Worm (Caenorhabditis elegans) whole organism, L1 larva: ENCODE measurements around the gene laf-1.

Source experiments
- C04F5.9 ChIP-seq: sonication (generic microtip); optimal IDR thresholded peaks from 2 replicates; lab custom pipeline; 2016; ENCODE audit warnings: missing genetic modification characterization, missing compliant biosample characterization
- C34B4.2 ChIP-seq: sonication (generic microtip); optimal IDR thresholded peaks from 2 replicates; lab custom pipeline; 2017; ENCODE audit warnings: mild to moderate bottlenecking, missing genetic modification characterization, missing compliant biosample characterization
- F16B12.6 ChIP-seq: fragments of 150-350 bp; optimal IDR thresholded peaks from 2 replicates; lab custom pipeline; 2014; ENCODE audit warnings: missing biosample characterization, missing genetic modification characterization
- ama-1 ChIP-seq: fragments of 150-350 bp; optimal IDR thresholded peaks from 2 replicates; lab custom pipeline; 2014
- blmp-1 ChIP-seq: fragments of 150-350 bp; optimal IDR thresholded peaks from 2 replicates; lab custom pipeline; 2014; ENCODE audit warnings: missing biosample characterization, missing genetic modification characterization
- ceh-90 ChIP-seq: sonication (generic microtip); optimal IDR thresholded peaks from 2 replicates; lab custom pipeline; 2016; ENCODE audit warnings: missing genetic modification characterization, missing compliant biosample characterization
- dsc-1 ChIP-seq: sonication (generic microtip); optimal IDR thresholded peaks from 2 replicates; lab custom pipeline; 2016; ENCODE audit warnings: mild to moderate bottlenecking, missing genetic modification characterization, missing compliant biosample characterization
- efl-1 ChIP-seq, 4 experiments: fragments of 150-350 bp; optimal IDR thresholded peaks in 3 of 4; peaks in 1 of 4; 1 replicate in 1 of 4; 2 replicates in 3 of 4; lab custom pipeline; 2014; ENCODE audit warnings: missing biosample characterization in 2 of 4, missing genetic modification characterization in 2 of 4, missing genetic modification reagents in 2 of 4
- elt-2 ChIP-seq: sonication (generic microtip); optimal IDR thresholded peaks from 2 replicates; lab custom pipeline; 2016; ENCODE audit warnings: missing genetic modification characterization, mild to moderate bottlenecking, inconsistent platforms, missing compliant biosample characterization, missing genetic modification reagents
- elt-3 ChIP-seq, 6 experiments: fragments of 150-350 bp in 1 of 6; sonication (generic microtip); optimal IDR thresholded peaks; 2 replicates each; lab custom pipeline; 2017 to 2018; ENCODE audit warnings: missing biosample characterization in 6 of 6, missing genetic modification characterization in 6 of 6, inconsistent platforms in 1 of 6
- ets-5 ChIP-seq: fragments of 200-800 bp; sonication (Bioruptor generic); IDR thresholded peaks from 2 replicates; pipeline ENCODE4 v1.3.6; 2022; ENCODE audit warnings: missing genetic modification characterization, missing compliant biosample characterization
- fkh-4 ChIP-seq: sonication (generic microtip); optimal IDR thresholded peaks from 2 replicates; lab custom pipeline; 2016; ENCODE audit warnings: missing compliant biosample characterization, missing genetic modification characterization, borderline replicate concordance
- fkh-8 ChIP-seq: sonication (generic microtip); optimal IDR thresholded peaks from 2 replicates; lab custom pipeline; 2016; ENCODE audit warnings: mild to moderate bottlenecking, missing genetic modification characterization, missing compliant biosample characterization
- hlh-4 ChIP-seq: sonication (generic microtip); optimal IDR thresholded peaks from 2 replicates; lab custom pipeline; 2016; ENCODE audit warnings: mild to moderate bottlenecking, missing genetic modification characterization, missing compliant biosample characterization
- isw-1 ChIP-seq: fragments of 200-800 bp; sonication (Bioruptor generic); IDR thresholded peaks from 2 replicates; pipeline ENCODE4 v1.3.6; 2022; ENCODE audit warnings: missing genetic modification characterization, missing compliant biosample characterization
- jun-1 ChIP-seq: fragments of 150-350 bp; optimal IDR thresholded peaks from 2 replicates; lab custom pipeline; 2014; ENCODE audit warnings: missing biosample characterization, missing genetic modification reagents, missing genetic modification characterization
- lin-14 ChIP-seq: fragments of 200-800 bp; sonication (Bioruptor generic); optimal IDR thresholded peaks from 2 replicates; lab custom pipeline; 2018; ENCODE audit warnings: mild to moderate bottlenecking, missing genetic modification characterization, moderate library complexity, missing compliant biosample characterization
- lin-35 ChIP-seq, 2 experiments: fragments of 150-350 bp; optimal IDR thresholded peaks; 2 replicates each; lab custom pipeline; 2014; ENCODE audit warnings: missing biosample characterization in 2 of 2, missing genetic modification characterization in 2 of 2, missing genetic modification reagents in 2 of 2
- lin-39 ChIP-seq: fragments of 150-350 bp; optimal IDR thresholded peaks from 2 replicates; lab custom pipeline; 2014; ENCODE audit warnings: missing biosample characterization, missing genetic modification reagents, missing genetic modification characterization
- mab-9 ChIP-seq: fragments of 200-800 bp; sonication (Bioruptor generic); IDR thresholded peaks from 2 replicates; pipeline ENCODE4 v1.3.6; 2022; ENCODE audit warnings: missing genetic modification reagents, missing genetic modification characterization, missing compliant biosample characterization
- mdl-1 ChIP-seq, 2 experiments: fragments of 150-350 bp; optimal IDR thresholded peaks; 2 replicates each; lab custom pipeline; 2014 to 2017; ENCODE audit warnings: missing biosample characterization in 2 of 2, missing genetic modification characterization in 2 of 2, inconsistent platforms in 1 of 2
- nhr-12 ChIP-seq: sonication (generic microtip); optimal IDR thresholded peaks from 2 replicates; lab custom pipeline; 2017; ENCODE audit warnings: missing biosample characterization, missing genetic modification characterization
- nhr-19 ChIP-seq: fragments of 200-800 bp; sonication (Bioruptor generic); conservative IDR thresholded peaks from 2 replicates; pipeline ENCODE4 v1.3.6; 2022; ENCODE audit warnings: missing genetic modification characterization, missing compliant biosample characterization
- nhr-20 ChIP-seq: sonication (generic microtip); optimal IDR thresholded peaks from 2 replicates; lab custom pipeline; 2016; ENCODE audit warnings: mild to moderate bottlenecking, missing genetic modification characterization, missing compliant biosample characterization
- nhr-47 ChIP-seq: sonication (generic microtip); optimal IDR thresholded peaks from 2 replicates; lab custom pipeline; 2016; ENCODE audit warnings: mild to moderate bottlenecking, missing genetic modification characterization, moderate library complexity, missing compliant biosample characterization
- nhr-84 ChIP-seq: sonication (generic microtip); optimal IDR thresholded peaks from 2 replicates; lab custom pipeline; 2017; ENCODE audit warnings: missing biosample characterization, missing genetic modification characterization
- nhr-90 ChIP-seq: sonication (generic microtip); optimal IDR thresholded peaks from 2 replicates; lab custom pipeline; 2016; ENCODE audit warnings: mild to moderate bottlenecking, missing genetic modification characterization, missing compliant biosample characterization; ENCODE audit not compliant: poor library complexity
- pax-3 ChIP-seq: fragments of 200-800 bp; sonication (Bioruptor generic); optimal IDR thresholded peaks from 2 replicates; lab custom pipeline; 2018; ENCODE audit warnings: mild to moderate bottlenecking, missing genetic modification characterization, moderate library complexity, missing compliant biosample characterization
- snpc-4 ChIP-seq: fragments of 150-350 bp; optimal IDR thresholded peaks from 2 replicates; lab custom pipeline; 2014; ENCODE audit warnings: missing biosample characterization, missing genetic modification characterization
- sox-4 ChIP-seq: sonication (generic microtip); optimal IDR thresholded peaks from 2 replicates; lab custom pipeline; 2016; ENCODE audit warnings: missing genetic modification characterization, missing compliant biosample characterization
- sup-37 ChIP-seq: fragments of 200-800 bp; sonication (Bioruptor generic); optimal IDR thresholded peaks from 2 replicates; lab custom pipeline; 2018; ENCODE audit warnings: mild to moderate bottlenecking, missing genetic modification characterization, missing compliant biosample characterization
- tbx-2 ChIP-seq: sonication (generic microtip); optimal IDR thresholded peaks from 2 replicates; lab custom pipeline; 2016; ENCODE audit warnings: missing genetic modification characterization, missing compliant biosample characterization
- unc-130 ChIP-seq: fragments of 150-350 bp; optimal IDR thresholded peaks from 2 replicates; lab custom pipeline; 2017; ENCODE audit warnings: missing biosample characterization, missing genetic modification characterization, inconsistent platforms
- unc-30 ChIP-seq: sonication (generic microtip); optimal IDR thresholded peaks from 2 replicates; lab custom pipeline; 2017; ENCODE audit warnings: missing biosample characterization, missing genetic modification characterization
- unc-86 ChIP-seq: sonication (generic microtip); optimal IDR thresholded peaks from 2 replicates; lab custom pipeline; 2016; ENCODE audit warnings: missing genetic modification characterization, missing compliant biosample characterization
- vab-15 ChIP-seq: sonication (generic microtip); optimal IDR thresholded peaks from 2 replicates; lab custom pipeline; 2017; ENCODE audit warnings: missing genotype, mild to moderate bottlenecking, missing genetic modification characterization, missing compliant biosample characterization
- ztf-4 ChIP-seq: fragments of 150-350 bp; optimal IDR thresholded peaks from 2 replicates; lab custom pipeline; 2014; ENCODE audit warnings: missing biosample characterization, missing genetic modification characterization

The laf-1 gene

ce11 chrIII:2768635-2769034 lies 10.2 kb downstream of the laf-1 start, which contains the start of gene swsn-3 (continued):
- TF ChIP-seq nhr-20 (tag; lab: Kevin White, UChicago) (peak; percentile 86), pax-3 (tag; lab: Kevin White, UChicago) (peak; percentile 63), mab-9 (GFP tag; lab: Robert Waterston, UW) (no peak), nhr-84 (no peak), blmp-1 (peak; percentile 77), sup-37 (GFP tag; lab: Kevin White, UChicago) (peak; percentile 34), unc-30 (tag; lab: Kevin White, UChicago) (no peak), tbx-2 (tag; lab: Kevin White, UChicago) (peak; percentile 89), ama-1 (lab: Kevin White, UChicago) (no peak), elt-3 (tag; optimal IDR thresholded peaks at IDR 0.05; lab: Kevin White, UChicago) (peak in 2 of 6 experiments; percentile 33 to 83), fkh-8 (tag; lab: Kevin White, UChicago) (peak; percentile 80), unc-86 (tag; lab: Kevin White, UChicago) (peak; percentile 87), fkh-4 (tag; lab: Kevin White, UChicago) (peak; percentile 44), ets-5 (GFP tag; lab: Robert Waterston, UW) (no peak), lin-14 (GFP tag; lab: Kevin White, UChicago) (peak; percentile 86), F16B12.6 (peak; percentile 72), ztf-4 (tag; lab: Kevin White, UChicago) (peak; percentile 77), nhr-19 (GFP tag; lab: Robert Waterston, UW) (peak; percentile 85), hlh-4 (tag; lab: Kevin White, UChicago) (no peak), ceh-90 (tag; lab: Kevin White, UChicago) (peak; percentile 4), C04F5.9 (tag; lab: Kevin White, UChicago) (peak; percentile 68), vab-15 (tag; lab: Kevin White, UChicago) (no peak), dsc-1 (tag; lab: Kevin White, UChicago) (peak; percentile 91), mdl-1 (tag; optimal IDR thresholded peaks at IDR 0.05; lab: Kevin White, UChicago) (peak in 1 of 2 experiments; percentile 82), C34B4.2 (no peak), sox-4 (tag; lab: Kevin White, UChicago) (peak; percentile 83), lin-39 (tag; lab: Kevin White, UChicago) (peak; percentile 90), unc-130 (peak; percentile 92), nhr-90 (tag; lab: Kevin White, UChicago) (peak; percentile 91), snpc-4 (peak; percentile 88), isw-1 (GFP tag; lab: Robert Waterston, UW) (peak; percentile 84), nhr-12 (tag; lab: Kevin White, UChicago) (no peak)

- TF ChIP-seq lin-35 (GFP tag; optimal IDR thresholded peaks at IDR 0.05; lab: Kevin White, UChicago) (peak in 1 of 2 experiments; percentile 31), jun-1 (peak; percentile 52), mdl-1 (tag; optimal IDR thresholded peaks at IDR 0.05; lab: Kevin White, UChicago) (peak in 1 of 2 experiments; percentile 7), ztf-4 (tag; lab: Kevin White, UChicago) (no peak), nhr-47 (no peak), elt-2 (tag; lab: Kevin White, UChicago) (peak; percentile 81), C34B4.2 (no peak)
Measured at ce11 chrIII:2760726-2761125, 18.1 kb downstream of the laf-1 start, which contains the start of gene pho-9. TSS of gene pho-9 (minus strand) at chrIII:2760816.

- TF ChIP-seq elt-2 (tag; lab: Kevin White, UChicago) (peak; percentile 43), pax-3 (tag; lab: Kevin White, UChicago) (no peak), ets-5 (GFP tag; lab: Robert Waterston, UW) (no peak)
Measured at ce11 chrIII:2759308-2759707, 19.5 kb downstream of the laf-1 start.

- TF ChIP-seq elt-3 (tag; optimal IDR thresholded peaks at IDR 0.05; lab: Kevin White, UChicago): no peak
- TF ChIP-seq efl-1 (optimal IDR thresholded peaks at IDR 0.05; lab: Kevin White, UChicago): no peak
- peak in 1 of 2 experiments; percentile 68 for TF ChIP-seq efl-1 (GFP tag; optimal IDR thresholded peaks at IDR 0.05 in 1 of 2; lab: Kevin White, UChicago)
Measured at ce11 chrIII:2758092-2758491, 20.8 kb downstream of the laf-1 start.
